Worm (Caenorhabditis elegans) whole organism, L2 larva: ENCODE data around the gene C35A5.8.

ENCODE experiments used
- R02D3.7 ChIP-seq: fragments of 150-350 bp; optimal IDR thresholded peaks from 2 replicates; lab custom pipeline; 2014; ENCODE audit warnings: missing biosample characterization, missing genetic modification characterization
- ZK546.5 ChIP-seq: sonication (generic microtip); optimal IDR thresholded peaks from 2 replicates; lab custom pipeline; 2017; ENCODE audit warnings: missing biosample characterization, missing genetic modification characterization
- egl-27 ChIP-seq: sonication (generic microtip); optimal IDR thresholded peaks from 3 replicates; lab custom pipeline; 2017; ENCODE audit warnings: missing biosample characterization, missing genetic modification reagents, missing genetic modification characterization
- lin-13 ChIP-seq: fragments of 150-350 bp; optimal IDR thresholded peaks from 2 replicates; lab custom pipeline; 2014; ENCODE audit warnings: missing biosample characterization, missing genetic modification reagents, missing genetic modification characterization
- lin-39 ChIP-seq: fragments of 150-350 bp; optimal IDR thresholded peaks from 2 replicates; lab custom pipeline; 2014; ENCODE audit warnings: missing biosample characterization, missing genetic modification reagents, missing genetic modification characterization
- nhr-10 ChIP-seq: sonication (generic microtip); optimal IDR thresholded peaks from 2 replicates; lab custom pipeline; 2017; ENCODE audit warnings: missing biosample characterization, missing genetic modification characterization
- nhr-11 ChIP-seq: fragments of 150-350 bp; optimal IDR thresholded peaks from 2 replicates; lab custom pipeline; 2014; ENCODE audit warnings: missing biosample characterization, missing genetic modification characterization
- skn-1 ChIP-seq: sonication (generic microtip); optimal IDR thresholded peaks from 2 replicates; lab custom pipeline; 2017; ENCODE audit warnings: missing biosample characterization, missing genetic modification characterization

DNA sequence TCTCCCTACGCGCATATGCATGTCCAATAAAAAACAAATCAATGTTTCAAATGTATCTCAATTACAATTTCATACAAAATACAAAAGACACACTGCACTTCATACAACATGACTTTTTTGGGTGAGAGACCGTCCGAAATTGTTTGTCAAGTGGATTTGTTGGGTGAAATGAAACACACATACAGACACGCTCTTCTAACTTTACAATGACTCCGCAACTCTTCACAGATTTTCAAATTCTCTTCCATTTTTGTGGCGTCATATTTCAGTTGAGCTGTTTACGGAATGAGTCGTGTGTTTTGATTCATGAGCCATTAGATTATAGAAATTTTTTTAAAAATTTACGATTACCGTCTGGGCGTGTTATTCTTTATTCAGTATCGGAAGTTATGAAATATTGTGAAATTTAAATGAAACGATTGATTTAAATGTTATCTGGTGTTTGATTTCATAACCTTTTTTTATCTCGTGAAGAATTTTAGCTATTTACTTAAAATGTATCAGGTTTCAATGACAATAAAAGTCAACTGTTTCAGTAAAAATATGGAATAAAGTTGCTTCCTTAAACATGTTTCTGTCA is 48.8 kb downstream of the C35A5.8 start:
- TF ChIP-seq R02D3.7 (tag; lab: Kevin White, UChicago) (no peak), egl-27 (tag; lab: Kevin White, UChicago) (no peak), skn-1 (tag; lab: Kevin White, UChicago) (no peak), nhr-10 (tag; lab: Kevin White, UChicago) (no peak), nhr-11 (tag; lab: Kevin White, UChicago) (no peak), lin-39 (tag; lab: Kevin White, UChicago) (no peak), lin-13 (GFP tag; lab: Kevin White, UChicago) (no peak), ZK546.5 (no peak)
